Worm (Caenorhabditis elegans): ENCODE results near the gene str-12.

- no peak for TF ChIP-seq cog-1 (tag; optimal IDR thresholded peaks at IDR 0.05)
- TF ChIP-seq flt-1 (GFP tag; IDR thresholded peaks at IDR 0.05): no peak
- no peak for TF ChIP-seq klf-2 (GFP tag; conservative IDR thresholded peaks at IDR 0.05)
Measured at ce11 chrV:15650167-15650566, 39.5 kb downstream of the str-12 start, which contains the start of gene sru-42.

Measured in whole organism, midembryonic.